Worm (Caenorhabditis elegans): ENCODE data around the gene F57B1.1.

The F57B1.1 gene

DNA sequence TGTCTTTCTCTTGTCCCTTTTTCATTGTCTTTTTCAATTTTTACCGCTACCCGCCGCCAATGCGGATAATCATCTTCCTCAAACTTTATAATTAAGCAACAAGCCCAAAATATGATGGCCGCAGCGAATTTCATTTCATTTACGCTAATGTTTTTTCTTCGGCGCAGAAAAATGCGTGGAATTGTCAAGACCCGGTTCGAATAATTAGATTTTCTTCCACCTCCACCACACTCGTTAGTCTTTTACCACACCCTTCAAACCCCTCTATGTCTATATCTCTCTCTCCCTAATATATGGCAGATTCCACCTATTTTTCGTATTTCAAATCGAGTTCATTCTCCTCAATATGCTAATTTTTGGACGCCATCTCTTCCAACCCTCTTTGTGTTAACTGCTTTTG lies 25.0 kb downstream of the F57B1.1 start:
- TF ChIP-seq nhr-23 (tag; optimal IDR thresholded peaks at IDR 0.05) (no peak), nhr-25 (tag; optimal IDR thresholded peaks at IDR 0.05) (no peak), ztf-4 (tag; optimal IDR thresholded peaks at IDR 0.05) (no peak), ama-1 (optimal IDR thresholded peaks at IDR 0.05) (no peak), fos-1 (tag; optimal IDR thresholded peaks at IDR 0.05) (no peak), fkh-10 (GFP tag; optimal IDR thresholded peaks at IDR 0.05) (no peak), ceh-9 (tag; optimal IDR thresholded peaks at IDR 0.05) (no peak), zag-1 (tag; optimal IDR thresholded peaks at IDR 0.05) (no peak), pqm-1 (tag; optimal IDR thresholded peaks at IDR 0.05) (no peak), nfya-1 (tag; optimal IDR thresholded peaks at IDR 0.05; ENCODE audit: insufficient read depth) (no peak), ceh-16 (tag; optimal IDR thresholded peaks at IDR 0.05) (no peak), ceh-28 (tag; optimal IDR thresholded peaks at IDR 0.05) (no peak), nhr-76 (tag; optimal IDR thresholded peaks at IDR 0.05) (no peak), nhr-11 (tag; optimal IDR thresholded peaks at IDR 0.05) (no peak), mdl-1 (tag; optimal IDR thresholded peaks at IDR 0.05) (no peak), nhr-28 (tag; optimal IDR thresholded peaks at IDR 0.05) (no peak), ZK546.5 (tag; optimal IDR thresholded peaks at IDR 0.05) (no peak)

DNA sequence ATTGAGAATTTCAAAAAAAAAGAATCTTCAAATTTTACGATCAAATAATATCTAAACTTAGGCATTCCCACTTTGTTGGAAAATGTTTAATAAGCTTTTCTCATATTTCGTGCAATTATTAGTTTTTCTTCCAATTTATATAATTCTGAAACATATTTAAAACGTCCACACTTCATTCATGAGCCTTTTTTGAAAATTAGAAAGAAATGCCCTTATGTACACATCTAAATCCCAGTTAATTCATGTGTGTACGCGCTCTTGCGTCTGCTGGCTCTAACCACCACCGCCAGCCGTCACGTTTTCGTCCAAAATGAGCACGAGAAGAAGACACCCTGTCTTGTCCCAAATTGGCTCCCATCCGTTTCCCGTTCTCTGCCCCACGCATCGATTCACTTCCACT lies 28.9 kb downstream of the F57B1.1 start:
- TF ChIP-seq zag-1 (tag; optimal IDR thresholded peaks at IDR 0.05) (no peak), lsy-12 (tag; optimal IDR thresholded peaks at IDR 0.05) (no peak), hmg-11 (tag; optimal IDR thresholded peaks at IDR 0.05) (peak; percentile 4), skn-1 (tag; optimal IDR thresholded peaks at IDR 0.05) (no peak), jun-1 (tag; optimal IDR thresholded peaks at IDR 0.05) (no peak), fkh-10 (GFP tag; optimal IDR thresholded peaks at IDR 0.05) (no peak)

DNA sequence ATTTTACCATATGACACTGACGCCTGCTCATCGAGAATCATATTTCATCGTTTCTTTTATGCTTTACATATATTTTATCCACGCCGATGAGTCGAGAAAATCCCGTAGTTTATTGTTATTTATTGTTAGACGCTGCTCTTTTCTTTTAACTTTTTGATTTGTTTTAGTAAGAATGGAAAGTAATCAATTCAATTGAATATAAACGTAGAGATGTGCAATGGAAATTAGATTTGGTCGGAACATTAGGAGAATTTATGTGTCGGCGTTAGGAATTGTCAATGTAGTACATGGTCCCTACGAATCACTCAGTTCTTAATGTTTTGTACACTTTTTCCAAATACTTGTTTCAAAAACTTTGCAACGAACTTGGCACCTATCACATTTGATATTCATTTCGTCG lies 30.2 kb downstream of the F57B1.1 start:
- TF ChIP-seq nhr-11 (tag; optimal IDR thresholded peaks at IDR 0.05) (no peak), egl-27 (tag; optimal IDR thresholded peaks at IDR 0.05) (no peak), fkh-2 (tag; optimal IDR thresholded peaks at IDR 0.05) (no peak), ceh-16 (tag; optimal IDR thresholded peaks at IDR 0.05) (no peak), lsy-12 (tag; optimal IDR thresholded peaks at IDR 0.05) (no peak), fkh-10 (GFP tag; optimal IDR thresholded peaks at IDR 0.05) (peak; percentile 40)

DNA sequence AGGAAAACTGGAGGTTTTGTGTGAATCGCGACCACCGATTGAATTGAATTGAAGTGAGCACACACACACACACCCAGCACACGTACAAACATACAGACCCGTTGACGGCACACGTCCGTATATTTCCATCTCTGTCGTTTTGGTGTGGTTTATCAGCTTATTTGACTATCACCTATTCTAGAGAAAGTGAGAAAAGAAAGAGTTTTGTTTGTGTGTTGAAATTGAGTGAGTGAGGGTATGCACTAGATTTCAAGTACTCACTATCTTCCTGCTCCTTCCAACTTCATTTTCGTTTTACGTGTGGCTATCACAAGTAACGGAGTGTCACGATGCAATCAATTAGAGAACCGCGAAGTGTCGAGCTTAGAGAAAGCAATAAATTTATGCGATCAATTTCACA lies 31.6 kb downstream of the F57B1.1 start:
- TF ChIP-seq lin-39 (tag; optimal IDR thresholded peaks at IDR 0.05): no peak
- no peak for TF ChIP-seq elt-1 (tag; optimal IDR thresholded peaks at IDR 0.05)
- peak; percentile 80 for TF ChIP-seq elt-2 (tag; optimal IDR thresholded peaks at IDR 0.05)
- no peak for TF ChIP-seq lin-15B (tag; optimal IDR thresholded peaks at IDR 0.05)
- no peak for TF ChIP-seq egl-27 (tag; optimal IDR thresholded peaks at IDR 0.05)
- no peak for TF ChIP-seq nfya-1 (tag; optimal IDR thresholded peaks at IDR 0.05; ENCODE audit: insufficient read depth)
- no peak for TF ChIP-seq nhr-43 (tag; optimal IDR thresholded peaks at IDR 0.05; ENCODE audit: poor library complexity, severe bottlenecking)
- TF ChIP-seq pha-4 (tag; optimal IDR thresholded peaks at IDR 0.05): peak; percentile 62
- no peak for TF ChIP-seq eor-1 (tag; optimal IDR thresholded peaks at IDR 0.05)
- TF ChIP-seq zag-1 (tag; optimal IDR thresholded peaks at IDR 0.05): no peak
- no peak for TF ChIP-seq nhr-67 (tag; optimal IDR thresholded peaks at IDR 0.05)
- no peak for TF ChIP-seq unc-62 (GFP tag; optimal IDR thresholded peaks at IDR 0.05)
- TF ChIP-seq ZK546.5 (tag; optimal IDR thresholded peaks at IDR 0.05): no peak
- no peak for TF ChIP-seq sea-2 (GFP tag; optimal IDR thresholded peaks at IDR 0.05)
- TF ChIP-seq pqm-1 (tag; optimal IDR thresholded peaks at IDR 0.05): peak; percentile 51
- TF ChIP-seq ceh-82 (tag; optimal IDR thresholded peaks at IDR 0.05): no peak
- no peak for TF ChIP-seq ztf-11 (tag; optimal IDR thresholded peaks at IDR 0.05)
- TF ChIP-seq snpc-4 (tag; optimal IDR thresholded peaks at IDR 0.05): peak; percentile 14
- no peak for TF ChIP-seq nhr-23 (tag; optimal IDR thresholded peaks at IDR 0.05)
- TF ChIP-seq mml-1 (tag; optimal IDR thresholded peaks at IDR 0.05): no peak

DNA sequence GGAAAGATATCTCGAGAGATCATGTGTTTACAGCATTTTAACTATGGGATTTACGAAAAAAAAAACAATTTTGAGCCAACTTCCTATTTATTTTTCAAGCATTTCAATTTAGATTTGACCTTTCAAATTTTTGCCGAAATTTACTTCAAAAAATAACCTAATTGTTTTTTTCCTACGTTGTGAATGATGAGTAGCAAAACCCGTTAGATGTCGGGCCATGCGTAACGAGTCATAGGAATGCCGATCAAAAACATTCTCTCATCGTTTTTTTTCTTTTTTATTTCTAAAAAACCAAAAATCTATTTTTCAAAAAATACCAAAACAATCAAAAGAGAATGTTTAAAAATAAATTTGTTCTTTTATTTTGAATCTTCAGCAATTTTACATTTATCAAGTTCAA lies 32.6 kb downstream of the F57B1.1 start:
- TF ChIP-seq snpc-4 (tag; optimal IDR thresholded peaks at IDR 0.05) (peak; percentile 81), lsy-12 (tag; optimal IDR thresholded peaks at IDR 0.05) (no peak)

Measured in whole organism, L3 larva.